Worm (Caenorhabditis elegans): ENCODE results near the gene C30F2.4.

Gene C30F2.4

DNA sequence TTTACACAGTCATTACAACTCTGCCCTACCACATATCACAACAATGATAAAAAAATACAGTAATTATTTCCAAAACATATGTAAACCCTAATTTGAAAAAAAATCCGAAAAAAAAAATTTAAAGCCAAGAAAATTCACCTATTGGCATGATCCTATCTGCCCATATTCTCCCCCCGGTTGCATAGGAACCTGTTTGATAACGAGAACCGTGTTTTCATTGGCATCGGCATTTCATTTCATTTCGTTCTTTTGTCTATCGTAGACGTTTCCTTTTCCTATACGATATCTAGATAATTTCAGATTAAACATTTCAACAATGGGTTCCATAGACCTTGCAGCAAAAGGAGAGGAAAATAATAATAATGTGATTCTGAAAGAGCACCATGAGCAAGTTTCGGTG, 45.9 kb downstream of the C30F2.4 start, which contains the start of gene mboa-1:
mboa-1 (plus strand) TSS at position 301 of the 400 bp plus-strand sequence.
- no peak for TF ChIP-seq unc-86 (tag; optimal IDR thresholded peaks at IDR 0.05)
- TF ChIP-seq hlh-15 (tag; optimal IDR thresholded peaks at IDR 0.05), result no peak
- no peak for TF ChIP-seq pag-3 (tag; optimal IDR thresholded peaks at IDR 0.05; ENCODE audit: borderline replicate concordance)
- TF ChIP-seq ceh-22 (tag; optimal IDR thresholded peaks at IDR 0.05), result no peak
- TF ChIP-seq nfya-1 (tag; optimal IDR thresholded peaks at IDR 0.05), result no peak
- no peak for TF ChIP-seq nhr-232 (tag; optimal IDR thresholded peaks at IDR 0.05)
- no peak for TF ChIP-seq ttx-3 (tag; optimal IDR thresholded peaks at IDR 0.05)
- no peak for TF ChIP-seq odd-2 (tag; optimal IDR thresholded peaks at IDR 0.05)
- no peak for TF ChIP-seq ceh-30 (tag; optimal IDR thresholded peaks at IDR 0.05)
- TF ChIP-seq ceh-48 (tag; optimal IDR thresholded peaks at IDR 0.05), result no peak
- no peak for TF ChIP-seq madf-2 (tag; optimal IDR thresholded peaks at IDR 0.05)
- TF ChIP-seq mec-3 (tag; optimal IDR thresholded peaks at IDR 0.05; ENCODE audit: borderline replicate concordance), result no peak
- TF ChIP-seq F13H6.1 (tag; optimal IDR thresholded peaks at IDR 0.05), result no peak
- TF ChIP-seq ceh-14 (tag; optimal IDR thresholded peaks at IDR 0.05), result no peak
- no peak for TF ChIP-seq ets-4 (tag; optimal IDR thresholded peaks at IDR 0.05)
- no peak for TF ChIP-seq K09A11.1 (tag; optimal IDR thresholded peaks at IDR 0.05; ENCODE audit: insufficient read depth)
- no peak for TF ChIP-seq pat-9 (tag; optimal IDR thresholded peaks at IDR 0.05)
- no peak for TF ChIP-seq ceh-9 (tag; optimal IDR thresholded peaks at IDR 0.05)
- no peak for TF ChIP-seq unc-55 (GFP tag; optimal IDR thresholded peaks at IDR 0.05)

DNA sequence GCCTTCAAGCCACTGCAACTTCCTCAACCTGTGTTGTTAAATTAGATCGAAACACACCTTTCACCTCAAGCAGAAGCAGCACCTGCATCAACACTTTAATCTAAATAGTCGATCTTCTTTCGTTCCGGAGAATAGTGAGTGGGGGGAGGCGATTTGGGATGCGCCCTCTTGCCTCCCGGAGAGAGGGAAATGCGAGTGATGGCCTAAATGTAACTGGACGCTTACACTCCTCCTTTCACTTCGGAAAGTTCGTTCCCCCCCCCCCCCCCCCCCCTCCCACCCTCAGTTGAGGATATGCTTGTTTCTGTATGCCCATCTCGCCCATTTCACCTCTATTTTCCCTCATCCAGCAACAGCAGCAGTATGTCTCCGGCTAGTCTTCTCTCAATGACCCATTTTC, 47.4 kb downstream of the C30F2.4 start:
- TF ChIP-seq fax-1 (tag; optimal IDR thresholded peaks at IDR 0.05), result no peak
- no peak for TF ChIP-seq unc-55 (GFP tag; optimal IDR thresholded peaks at IDR 0.05)
- no peak for TF ChIP-seq elt-4 (tag; optimal IDR thresholded peaks at IDR 0.05)
- no peak for TF ChIP-seq ceh-24 (tag; optimal IDR thresholded peaks at IDR 0.05)
- no peak for TF ChIP-seq K09A11.1 (tag; optimal IDR thresholded peaks at IDR 0.05; ENCODE audit: insufficient read depth)
- TF ChIP-seq sox-4 (tag; optimal IDR thresholded peaks at IDR 0.05), result no peak

All from whole organism, late embryonic.